Worm (Caenorhabditis elegans): ENCODE data around the gene pvf-1.

Gene pvf-1

ce11 chrIII:1859532-1859931, 35.4 kb upstream of the pvf-1 start, which contains the start of gene ddp-1 (continued):
- peak; percentile 86 for TF ChIP-seq elt-2 (tag; optimal IDR thresholded peaks at IDR 0.05)
- TF ChIP-seq ztf-16 (tag; optimal IDR thresholded peaks at IDR 0.05), result peak; percentile 80
- TF ChIP-seq elt-4 (tag; optimal IDR thresholded peaks at IDR 0.05), result no peak
- peak; percentile 68 for TF ChIP-seq C38D4.7 (GFP tag; optimal IDR thresholded peaks at IDR 0.05)
- peak; percentile 68 for TF ChIP-seq Y22D7AL.16 (tag; optimal IDR thresholded peaks at IDR 0.05)
- TF ChIP-seq dve-1 (tag; optimal IDR thresholded peaks at IDR 0.05), result peak; percentile 72
- TF ChIP-seq che-1 (tag; optimal IDR thresholded peaks at IDR 0.05), result peak; percentile 78
- TF ChIP-seq pqm-1 (tag; optimal IDR thresholded peaks at IDR 0.05), result peak; percentile 16
- no peak for TF ChIP-seq pag-3 (tag; optimal IDR thresholded peaks at IDR 0.05; ENCODE audit: borderline replicate concordance)
- peak; percentile 55 for TF ChIP-seq npax-4 (tag; optimal IDR thresholded peaks at IDR 0.05)
- TF ChIP-seq fkh-10 (GFP tag; optimal IDR thresholded peaks at IDR 0.05), result peak; percentile 40
- peak; percentile 66 for TF ChIP-seq ceh-34 (tag; optimal IDR thresholded peaks at IDR 0.05)
- TF ChIP-seq sox-2 (GFP tag; IDR thresholded peaks at IDR 0.05), result no peak
- no peak for TF ChIP-seq ceh-22 (tag; optimal IDR thresholded peaks at IDR 0.05)
- peak; percentile 74 for TF ChIP-seq T23F11.4 (GFP tag; optimal IDR thresholded peaks at IDR 0.05)
- TF ChIP-seq hlh-30 (tag; optimal IDR thresholded peaks at IDR 0.05; ENCODE audit: insufficient read depth), result no peak
- TF ChIP-seq mec-3 (tag; optimal IDR thresholded peaks at IDR 0.05; ENCODE audit: borderline replicate concordance), result no peak
- no peak for TF ChIP-seq dmd-4 (tag; optimal IDR thresholded peaks at IDR 0.05; ENCODE audit: borderline replicate concordance)
- peak; percentile 82 for TF ChIP-seq gmeb-2 (tag; optimal IDR thresholded peaks at IDR 0.05)
- peak; percentile 59 for TF ChIP-seq hlh-15 (tag; optimal IDR thresholded peaks at IDR 0.05)
- no peak for TF ChIP-seq hlh-6 (tag; optimal IDR thresholded peaks at IDR 0.05)
- no peak for TF ChIP-seq hlh-13 (GFP tag; optimal IDR thresholded peaks at IDR 0.05)
- no peak for TF ChIP-seq odd-2 (tag; optimal IDR thresholded peaks at IDR 0.05)
- TF ChIP-seq lim-6 (tag; optimal IDR thresholded peaks at IDR 0.05), result peak; percentile 15
- peak; percentile 77 for TF ChIP-seq ttx-3 (tag; optimal IDR thresholded peaks at IDR 0.05)
- TF ChIP-seq pha-2 (tag; optimal IDR thresholded peaks at IDR 0.05), result peak; percentile 58
- peak; percentile 56 for TF ChIP-seq K02D7.2 (tag; optimal IDR thresholded peaks at IDR 0.05)
- no peak for TF ChIP-seq hlh-8 (tag; optimal IDR thresholded peaks at IDR 0.05)
- peak; percentile 69 for TF ChIP-seq ceh-19 (GFP tag; optimal IDR thresholded peaks at IDR 0.05)
- peak; percentile 78 for TF ChIP-seq pat-9 (tag; optimal IDR thresholded peaks at IDR 0.05)

- no peak for TF ChIP-seq gmeb-2 (tag; optimal IDR thresholded peaks at IDR 0.05)
- no peak for TF ChIP-seq che-1 (tag; optimal IDR thresholded peaks at IDR 0.05)
- TF ChIP-seq tbx-7 (tag; optimal IDR thresholded peaks at IDR 0.05), result no peak
Observed at ce11 chrIII:1856679-1857078, 32.6 kb upstream of the pvf-1 start.

ce11 chrIII:1856175-1856574, 32.1 kb upstream of the pvf-1 start:
- TF ChIP-seq madf-2 (tag; optimal IDR thresholded peaks at IDR 0.05), result no peak
- no peak for TF ChIP-seq pat-9 (tag; optimal IDR thresholded peaks at IDR 0.05)
- no peak for TF ChIP-seq pag-3 (tag; optimal IDR thresholded peaks at IDR 0.05; ENCODE audit: borderline replicate concordance)
- TF ChIP-seq ceh-45 (GFP tag; IDR thresholded peaks at IDR 0.05), result no peak
- peak; percentile 61 for TF ChIP-seq dve-1 (tag; optimal IDR thresholded peaks at IDR 0.05)

ce11 chrIII:1855092-1855491, 31.0 kb upstream of the pvf-1 start, which contains the start of gene hlh-33:
Gene hlh-33 (plus strand): TSS chrIII:1855392.
- TF ChIP-seq sdc-2 (tag; optimal IDR thresholded peaks at IDR 0.05) (no peak), ttx-3 (tag; optimal IDR thresholded peaks at IDR 0.05) (no peak)

ce11 chrIII:1853944-1854343, 29.8 kb upstream of the pvf-1 start:
- TF ChIP-seq ceh-6 (GFP tag; optimal IDR thresholded peaks at IDR 0.05) (no peak), elt-4 (tag; optimal IDR thresholded peaks at IDR 0.05) (no peak), nfya-1 (tag; optimal IDR thresholded peaks at IDR 0.05) (no peak), ahr-1 (tag; optimal IDR thresholded peaks at IDR 0.05) (no peak), ceh-34 (tag; optimal IDR thresholded peaks at IDR 0.05) (no peak), lim-6 (tag; optimal IDR thresholded peaks at IDR 0.05) (no peak), pax-1 (tag; optimal IDR thresholded peaks at IDR 0.05) (no peak), hlh-15 (tag; optimal IDR thresholded peaks at IDR 0.05) (no peak), sdc-2 (tag; optimal IDR thresholded peaks at IDR 0.05) (no peak), fkh-10 (GFP tag; optimal IDR thresholded peaks at IDR 0.05) (no peak), ceh-22 (tag; optimal IDR thresholded peaks at IDR 0.05) (no peak), sox-2 (GFP tag; IDR thresholded peaks at IDR 0.05) (no peak), K02D7.2 (tag; optimal IDR thresholded peaks at IDR 0.05) (no peak), C38D4.7 (GFP tag; optimal IDR thresholded peaks at IDR 0.05) (no peak), Y22D7AL.16 (tag; optimal IDR thresholded peaks at IDR 0.05) (no peak), ceh-2 (tag; optimal IDR thresholded peaks at IDR 0.05) (no peak)
